Fruit fly (Drosophila melanogaster): ENCODE results near the gene TfIIFalpha.

The TfIIFalpha gene

dm6 chr3R:6353624-6354352 is 26.5 kb upstream of the TfIIFalpha start (continued):
- TF ChIP-seq BEAF-32 (GFP tag; optimal IDR thresholded peaks at IDR 0.05) (peak; percentile 50), HmgD (GFP tag; optimal IDR thresholded peaks at IDR 0.05) (peak; percentile 21), CG31441 (GFP tag; IDR thresholded peaks at IDR 0.05) (no peak), trem (tag; optimal IDR thresholded peaks at IDR 0.05) (peak; percentile 58), jumu (GFP tag; optimal IDR thresholded peaks at IDR 0.05) (peak; percentile 20), CG3163 (GFP tag; optimal IDR thresholded peaks at IDR 0.05) (peak; percentile 12), Med (GFP tag) (peak; percentile 89), CG11093 (GFP tag; IDR thresholded peaks at IDR 0.05) (0 out of 3 replicates have a peak, but pooled peaks have one; percentile 17), CG7556 (GFP tag; optimal IDR thresholded peaks at IDR 0.05) (peak; percentile 89), CG16863 (GFP tag; optimal IDR thresholded peaks at IDR 0.05) (peak; percentile 41), tgo (GFP tag; IDR thresholded peaks at IDR 0.05) (peak; percentile 72), Six4 (GFP tag; optimal IDR thresholded peaks at IDR 0.05) (peak; percentile 57), vfl (GFP tag; optimal IDR thresholded peaks at IDR 0.05) (no peak), Dad (GFP tag; optimal IDR thresholded peaks at IDR 0.05) (peak; percentile 30), Bdp1 (GFP tag; optimal IDR thresholded peaks at IDR 0.05) (peak; percentile 53), shn (GFP tag; optimal IDR thresholded peaks at IDR 0.05) (peak; percentile 38), CG7372 (GFP tag; IDR thresholded peaks at IDR 0.05) (peak; percentile 15; the same call in 1 of the 2 replicates), luna (GFP tag; optimal IDR thresholded peaks at IDR 0.05) (peak; percentile 29), Hand (GFP tag; optimal IDR thresholded peaks at IDR 0.05) (peak; percentile 66), CG2712 (tag; optimal IDR thresholded peaks at IDR 0.05) (peak; percentile 92), Opbp (GFP tag; IDR thresholded peaks at IDR 0.05; ENCODE audit: partially characterized antibody) (no peak), so (GFP tag; IDR thresholded peaks at IDR 0.05) (peak; percentile 62; the same call in 1 of the 3 replicates), tx (GFP tag; optimal IDR thresholded peaks at IDR 0.05) (peak; percentile 69), PHDP (tag; optimal IDR thresholded peaks at IDR 0.05) (peak; percentile 89), CG18599 (GFP tag; optimal IDR thresholded peaks at IDR 0.05) (peak; percentile 82), Mes4 (GFP tag; optimal IDR thresholded peaks at IDR 0.05) (peak; percentile 62), CG6813 (GFP tag; optimal IDR thresholded peaks at IDR 0.05) (peak; percentile 41), CG8924 (tag; optimal IDR thresholded peaks at IDR 0.05) (no peak), chn (GFP tag; optimal IDR thresholded peaks at IDR 0.05) (peak; percentile 76), CHES-1-like (GFP tag; optimal IDR thresholded peaks at IDR 0.05) (no peak), dysf (GFP tag; IDR thresholded peaks at IDR 0.05) (peak; percentile 82; the same call in 2 of the 3 replicates), Ada2b (GFP tag; IDR thresholded peaks at IDR 0.05) (peak; percentile 32; the same call in 1 of the 2 replicates), CG13424 (tag; optimal IDR thresholded peaks at IDR 0.05) (peak; percentile 87), run (tag; optimal IDR thresholded peaks at IDR 0.05) (no peak), amos (GFP tag; IDR thresholded peaks at IDR 0.05; ENCODE audit: partially characterized antibody) (no peak), CG10366 (GFP tag; IDR thresholded peaks at IDR 0.05) (peak; percentile 39), CG4854 (GFP tag; optimal IDR thresholded peaks at IDR 0.05) (peak; percentile 41), Myb (GFP tag; optimal IDR thresholded peaks at IDR 0.05) (peak; percentile 35), Gug (GFP tag; IDR thresholded peaks at IDR 0.05) (peak; percentile 18; the same call in 1 of the 4 replicates), CG8388 (GFP tag; optimal IDR thresholded peaks at IDR 0.05) (no peak), cad (GFP tag; optimal IDR thresholded peaks at IDR 0.05) (no peak)

Measured in whole organism, embryonic.